Fruit fly (Drosophila melanogaster) S2 (cell line): Measurements from ENCODE around the gene CG18234.

Experiments
- CG8478 ChIP-seq: fragments of >200 bp; optimal IDR thresholded peaks from 2 replicates; lab custom pipeline; 2018
- CTCF ChIP-seq, 2 experiments: fragments of >200 bp; optimal IDR thresholded peaks; 2 replicates each; lab custom pipeline; 2018

- TF ChIP-seq CG8478 (lab: Kevin White, UChicago), result no peak
- no peak for TF ChIP-seq CTCF (optimal IDR thresholded peaks at IDR 0.05; lab: Kevin White, UChicago)
These were observed 33.6 kb downstream of the CG18234 start for dm6 chr3L:18636782-18637181.
